1 fruit fly cellular context compared by ENCODE assay signal in genomic region chr2L:1421460-1422332, dm6.
TF ChIP-seq lines count a peak whose summit lies in the region.

No protein-coding gene starts in this region.

TF ChIP-seq in whole organism, embryonic, 481 proteins besides CTCF, POLR2A, EP300 and RAD21 (continued from another document):
- no peak for TF ChIP-seq CG14050 (GFP tag; IDR thresholded peaks at IDR 0.05; lab: Robert Waterston, UW)
- TF ChIP-seq HLH3B (GFP tag; IDR thresholded peaks at IDR 0.05; lab: Robert Waterston, UW), result no peak
- TF ChIP-seq mld (GFP tag; IDR thresholded peaks at IDR 0.05; lab: Robert Waterston, UW; ENCODE audit: partially characterized antibody), result no peak
- TF ChIP-seq CG9609 (GFP tag; optimal IDR thresholded peaks at IDR 0.05; lab: Kevin White, UChicago), result no peak
- TF ChIP-seq CG2202 (tag; optimal IDR thresholded peaks at IDR 0.05; lab: Kevin White, UChicago), result no peak
- no peak for TF ChIP-seq mirr (GFP tag; optimal IDR thresholded peaks at IDR 0.05; lab: Kevin White, UChicago)
- no peak for TF ChIP-seq Optix (GFP tag; IDR thresholded peaks at IDR 0.05; lab: Robert Waterston, UW)
- TF ChIP-seq so (GFP tag; IDR thresholded peaks at IDR 0.05; lab: Robert Waterston, UW), result no peak
- TF ChIP-seq bsh (GFP tag; optimal IDR thresholded peaks at IDR 0.05; lab: Kevin White, UChicago), result no peak
- TF ChIP-seq Jarid2 (GFP tag; optimal IDR thresholded peaks at IDR 0.05; lab: Kevin White, UChicago), result no peak
- no peak for TF ChIP-seq Awh (GFP tag; IDR thresholded peaks at IDR 0.05; lab: Robert Waterston, UW)
- TF ChIP-seq CG5953 (GFP tag; IDR thresholded peaks at IDR 0.05; lab: Robert Waterston, UW), result no peak
- TF ChIP-seq gcm2 (GFP tag; optimal IDR thresholded peaks at IDR 0.05; lab: Kevin White, UChicago), result no peak
- no peak for TF ChIP-seq vnd (GFP tag; IDR thresholded peaks at IDR 0.05; lab: Robert Waterston, UW; ENCODE audit: partially characterized antibody)
- TF ChIP-seq rib (GFP tag; IDR thresholded peaks at IDR 0.05; lab: Robert Waterston, UW), result no peak
- TF ChIP-seq CG12659 (GFP tag; optimal IDR thresholded peaks at IDR 0.05; lab: Kevin White, UChicago), result no peak
- no peak for TF ChIP-seq NfI (GFP tag; optimal IDR thresholded peaks at IDR 0.05; lab: Kevin White, UChicago)
- 0 out of 3 replicates have a peak, but pooled peaks have one; percentile 8 for TF ChIP-seq otp (GFP tag; IDR thresholded peaks at IDR 0.05; lab: Robert Waterston, UW)
- no peak for TF ChIP-seq BEAF-32 (GFP tag; optimal IDR thresholded peaks at IDR 0.05; lab: Kevin White, UChicago)
- TF ChIP-seq trh (GFP tag; optimal IDR thresholded peaks at IDR 0.05; lab: Kevin White, UChicago), result no peak
- TF ChIP-seq CG12104 (GFP tag; optimal IDR thresholded peaks at IDR 0.05; lab: Kevin White, UChicago), result no peak
- no peak for TF ChIP-seq Deaf1 (tag; optimal IDR thresholded peaks at IDR 0.05; lab: Kevin White, UChicago)
- no peak for TF ChIP-seq ranshi (GFP tag; IDR thresholded peaks at IDR 0.05; lab: Robert Waterston, UW)
- TF ChIP-seq ems (GFP tag; optimal IDR thresholded peaks at IDR 0.05; lab: Kevin White, UChicago), result no peak
- no peak for TF ChIP-seq E2f1 (GFP tag; IDR thresholded peaks at IDR 0.05; lab: Robert Waterston, UW)
- no peak for TF ChIP-seq CG13424 (tag; optimal IDR thresholded peaks at IDR 0.05; lab: Kevin White, UChicago)
- TF ChIP-seq Poxn (GFP tag; IDR thresholded peaks at IDR 0.05; lab: Robert Waterston, UW), result no peak
- no peak for TF ChIP-seq HmgD (GFP tag; optimal IDR thresholded peaks at IDR 0.05; lab: Kevin White, UChicago)
- no peak for TF ChIP-seq Dll (GFP tag; IDR thresholded peaks at IDR 0.05; lab: Robert Waterston, UW; ENCODE audit: partially characterized antibody)
- no peak for TF ChIP-seq CG3838 (GFP tag; optimal IDR thresholded peaks at IDR 0.05; lab: Kevin White, UChicago)
- no peak for TF ChIP-seq CG31365 (tag; optimal IDR thresholded peaks at IDR 0.05; lab: Kevin White, UChicago)
- TF ChIP-seq twi (tag; optimal IDR thresholded peaks at IDR 0.05; lab: Kevin White, UChicago), result no peak
- no peak for TF ChIP-seq zf30C (GFP tag; optimal IDR thresholded peaks at IDR 0.05; lab: Kevin White, UChicago)
- no peak for TF ChIP-seq Ravus (GFP tag; IDR thresholded peaks at IDR 0.05; lab: Robert Waterston, UW)
- no peak for TF ChIP-seq Side (GFP tag; optimal IDR thresholded peaks at IDR 0.05; lab: Kevin White, UChicago)
- TF ChIP-seq Usf (GFP tag; optimal IDR thresholded peaks at IDR 0.05; lab: Kevin White, UChicago), result no peak
- no peak for TF ChIP-seq cas (GFP tag; IDR thresholded peaks at IDR 0.05; lab: Robert Waterston, UW)
- no peak for TF ChIP-seq ATbp (GFP tag; optimal IDR thresholded peaks at IDR 0.05; lab: Kevin White, UChicago)
- TF ChIP-seq inv (GFP tag; IDR thresholded peaks at IDR 0.05; lab: Robert Waterston, UW; ENCODE audit: partially characterized antibody), result no peak
- TF ChIP-seq ato (GFP tag; IDR thresholded peaks at IDR 0.05; lab: Robert Waterston, UW; ENCODE audit: partially characterized antibody), result no peak
- TF ChIP-seq CG2120 (GFP tag; optimal IDR thresholded peaks at IDR 0.05; lab: Kevin White, UChicago), result no peak
- TF ChIP-seq CG14014 (GFP tag; IDR thresholded peaks at IDR 0.05; lab: Robert Waterston, UW), result no peak
- TF ChIP-seq en (GFP tag; optimal IDR thresholded peaks at IDR 0.05; lab: Kevin White, UChicago), result no peak
- no peak for TF ChIP-seq CG3726 (GFP tag; IDR thresholded peaks at IDR 0.05; lab: Robert Waterston, UW)
- TF ChIP-seq cad (GFP tag; optimal IDR thresholded peaks at IDR 0.05; lab: Kevin White, UChicago), result peak; percentile 72
- TF ChIP-seq grn (GFP tag; optimal IDR thresholded peaks at IDR 0.05; lab: Kevin White, UChicago), result no peak
- peak; percentile 53 for TF ChIP-seq crol (GFP tag; IDR thresholded peaks at IDR 0.05; lab: Robert Waterston, UW)
- TF ChIP-seq CG7271 (tag; optimal IDR thresholded peaks at IDR 0.05; lab: Kevin White, UChicago), result no peak
- no peak for TF ChIP-seq Ssrp (tag; optimal IDR thresholded peaks at IDR 0.05; lab: Kevin White, UChicago)
- 0 out of 3 replicates have a peak, but pooled peaks have one; percentile 10 for TF ChIP-seq ci (GFP tag; IDR thresholded peaks at IDR 0.05; lab: Robert Waterston, UW)
- no peak for TF ChIP-seq odd (GFP tag; optimal IDR thresholded peaks at IDR 0.05; lab: Kevin White, UChicago)
- TF ChIP-seq CG7786 (GFP tag; optimal IDR thresholded peaks at IDR 0.05; lab: Kevin White, UChicago), result no peak
- no peak for TF ChIP-seq CG1603 (tag; optimal IDR thresholded peaks at IDR 0.05; lab: Kevin White, UChicago)
- TF ChIP-seq CG4854 (GFP tag; optimal IDR thresholded peaks at IDR 0.05; lab: Kevin White, UChicago), result no peak
- TF ChIP-seq Dfd (GFP tag; optimal IDR thresholded peaks at IDR 0.05; lab: Kevin White, UChicago), result no peak
- TF ChIP-seq ssp (GFP tag; IDR thresholded peaks at IDR 0.05; lab: Robert Waterston, UW), result no peak
- no peak for TF ChIP-seq crp (GFP tag; optimal IDR thresholded peaks at IDR 0.05; lab: Kevin White, UChicago)
- no peak for TF ChIP-seq H15 (GFP tag; IDR thresholded peaks at IDR 0.05; lab: Robert Waterston, UW)
- no peak for TF ChIP-seq CG16863 (GFP tag; optimal IDR thresholded peaks at IDR 0.05; lab: Kevin White, UChicago)
- TF ChIP-seq CG17568 (GFP tag; optimal IDR thresholded peaks at IDR 0.05; lab: Kevin White, UChicago), result no peak
- no peak for TF ChIP-seq E2f2 (GFP tag; IDR thresholded peaks at IDR 0.05; lab: Robert Waterston, UW)
- TF ChIP-seq CG4360 (GFP tag; IDR thresholded peaks at IDR 0.05; lab: Robert Waterston, UW), result 0 out of 2 replicates have a peak, but pooled peaks have one; percentile 10
- TF ChIP-seq zfh1 (GFP tag; IDR thresholded peaks at IDR 0.05; lab: Robert Waterston, UW), result no peak
- TF ChIP-seq Bgb (GFP tag; IDR thresholded peaks at IDR 0.05; lab: Robert Waterston, UW; ENCODE audit: partially characterized antibody), result no peak
- TF ChIP-seq Hr39 (optimal IDR thresholded peaks at IDR 0.05; lab: Kevin White, UChicago), result no peak
- no peak for TF ChIP-seq slp2 (GFP tag; optimal IDR thresholded peaks at IDR 0.05; lab: Kevin White, UChicago)
- no peak for TF ChIP-seq CG1647 (GFP tag; optimal IDR thresholded peaks at IDR 0.05; lab: Kevin White, UChicago)
- TF ChIP-seq ac (GFP tag; optimal IDR thresholded peaks at IDR 0.05; lab: Kevin White, UChicago), result peak; percentile 58
- TF ChIP-seq Oaz (GFP tag; IDR thresholded peaks at IDR 0.05; lab: Robert Waterston, UW), result no peak
- no peak for TF ChIP-seq zen2 (GFP tag; IDR thresholded peaks at IDR 0.05; lab: Robert Waterston, UW; ENCODE audit: partially characterized antibody)
- TF ChIP-seq jigr1 (GFP tag; IDR thresholded peaks at IDR 0.05; lab: Robert Waterston, UW), result no peak
- TF ChIP-seq CG13123 (GFP tag; optimal IDR thresholded peaks at IDR 0.05; lab: Kevin White, UChicago), result no peak
- TF ChIP-seq gsb-n (tag; optimal IDR thresholded peaks at IDR 0.05; lab: Kevin White, UChicago), result no peak
- TF ChIP-seq CG4820 (GFP tag; optimal IDR thresholded peaks at IDR 0.05; lab: Kevin White, UChicago), result no peak
- TF ChIP-seq CG1602 (GFP tag; optimal IDR thresholded peaks at IDR 0.05; lab: Kevin White, UChicago), result no peak
- no peak for TF ChIP-seq CG6175 (GFP tag; IDR thresholded peaks at IDR 0.05; lab: Robert Waterston, UW)
- TF ChIP-seq Oli (tag; optimal IDR thresholded peaks at IDR 0.05; lab: Kevin White, UChicago), result no peak
- no peak for TF ChIP-seq ttk (GFP tag; IDR thresholded peaks at IDR 0.05; lab: Robert Waterston, UW)
- no peak for TF ChIP-seq CG7556 (GFP tag; optimal IDR thresholded peaks at IDR 0.05; lab: Kevin White, UChicago)
- TF ChIP-seq sens (GFP tag; lab: Kevin White, UChicago), result no peak
- no peak for TF ChIP-seq Dad (GFP tag; optimal IDR thresholded peaks at IDR 0.05; lab: Kevin White, UChicago)
- no peak for TF ChIP-seq Fer3 (tag; optimal IDR thresholded peaks at IDR 0.05; lab: Kevin White, UChicago)
- no peak for TF ChIP-seq vvl (GFP tag; IDR thresholded peaks at IDR 0.05; lab: Robert Waterston, UW)
- TF ChIP-seq CG3407 (GFP tag; optimal IDR thresholded peaks at IDR 0.05; lab: Kevin White, UChicago), result peak; percentile 99
- TF ChIP-seq CG34224 (GFP tag; IDR thresholded peaks at IDR 0.05; lab: Robert Waterston, UW; ENCODE audit: partially characterized antibody), result no peak
- TF ChIP-seq CG12219 (GFP tag; optimal IDR thresholded peaks at IDR 0.05; lab: Kevin White, UChicago), result no peak
- TF ChIP-seq unpg (GFP tag; optimal IDR thresholded peaks at IDR 0.05; lab: Kevin White, UChicago), result no peak
- TF ChIP-seq CG31388 (GFP tag; optimal IDR thresholded peaks at IDR 0.05; lab: Kevin White, UChicago), result no peak
- no peak for TF ChIP-seq Gsc (GFP tag; IDR thresholded peaks at IDR 0.05; lab: Robert Waterston, UW)
- TF ChIP-seq kni (GFP tag; optimal IDR thresholded peaks at IDR 0.05; lab: Kevin White, UChicago), result peak; percentile 62
- TF ChIP-seq D19A (tag; optimal IDR thresholded peaks at IDR 0.05; lab: Kevin White, UChicago), result peak; percentile 48
- TF ChIP-seq Max (GFP tag; optimal IDR thresholded peaks at IDR 0.05; lab: Kevin White, UChicago), result no peak
- no peak for TF ChIP-seq slbo (GFP tag; IDR thresholded peaks at IDR 0.05; lab: Robert Waterston, UW)
- no peak for TF ChIP-seq ham (GFP tag; IDR thresholded peaks at IDR 0.05; lab: Robert Waterston, UW)
- TF ChIP-seq sd (tag; optimal IDR thresholded peaks at IDR 0.05; lab: Kevin White, UChicago), result no peak
- no peak for TF ChIP-seq CG32532 (GFP tag; IDR thresholded peaks at IDR 0.05; lab: Robert Waterston, UW)
- peak; percentile 3 for TF ChIP-seq cg (GFP tag; optimal IDR thresholded peaks at IDR 0.05; lab: Kevin White, UChicago)
- no peak for TF ChIP-seq CG6689 (GFP tag; IDR thresholded peaks at IDR 0.05; lab: Robert Waterston, UW)
- no peak for TF ChIP-seq crc (GFP tag; optimal IDR thresholded peaks at IDR 0.05; lab: Kevin White, UChicago)
- TF ChIP-seq CG34376 (GFP tag; optimal IDR thresholded peaks at IDR 0.05; lab: Kevin White, UChicago), result no peak
- TF ChIP-seq CG4424 (GFP tag; optimal IDR thresholded peaks at IDR 0.05; lab: Kevin White, UChicago), result no peak
- TF ChIP-seq tll (GFP tag; optimal IDR thresholded peaks at IDR 0.05; lab: Kevin White, UChicago), result peak in 1 of 2 experiments; percentile 92
- TF ChIP-seq CG2889 (GFP tag; IDR thresholded peaks at IDR 0.05; lab: Robert Waterston, UW), result no peak
- TF ChIP-seq D (optimal IDR thresholded peaks at IDR 0.05; lab: Kevin White, UChicago), result peak; percentile 60
- TF ChIP-seq D (GFP tag; optimal IDR thresholded peaks at IDR 0.05; lab: Kevin White, UChicago), result peak; percentile 17
- TF ChIP-seq Atf6 (GFP tag; IDR thresholded peaks at IDR 0.05; lab: Robert Waterston, UW), result no peak
- TF ChIP-seq BtbVII (GFP tag; optimal IDR thresholded peaks at IDR 0.05; lab: Kevin White, UChicago), result no peak
- TF ChIP-seq caup (GFP tag; optimal IDR thresholded peaks at IDR 0.05; lab: Kevin White, UChicago; ENCODE audit: severe bottlenecking), result no peak
- TF ChIP-seq exex (tag; optimal IDR thresholded peaks at IDR 0.05; lab: Kevin White, UChicago), result no peak
- no peak for TF ChIP-seq stwl (tag; optimal IDR thresholded peaks at IDR 0.05; lab: Kevin White, UChicago)
- TF ChIP-seq sens-2 (GFP tag; IDR thresholded peaks at IDR 0.05; lab: Robert Waterston, UW), result no peak
- no peak for TF ChIP-seq CG1024 (GFP tag; IDR thresholded peaks at IDR 0.05; lab: Robert Waterston, UW)
- TF ChIP-seq zfh2 (GFP tag; optimal IDR thresholded peaks at IDR 0.05; lab: Kevin White, UChicago), result no peak
